Worm (Caenorhabditis elegans) whole organism, mixed stage, embryonic: ENCODE data around the gene R04B5.5.

Experiments used
- M03D4.4 ChIP-seq: sonication (generic microtip); optimal IDR thresholded peaks from 2 replicates; lab custom pipeline; 2017; ENCODE audit warnings: mild to moderate bottlenecking, missing genetic modification characterization, missing compliant biosample characterization
- ceh-43 ChIP-seq: fragments of 200-800 bp; sonication (Bioruptor generic); optimal IDR thresholded peaks from 2 replicates; lab custom pipeline; 2018; ENCODE audit warnings: mild to moderate bottlenecking, missing genetic modification characterization, moderate library complexity, missing compliant biosample characterization
- ceh-83 ChIP-seq: fragments of 200-800 bp; sonication (Bioruptor generic); optimal IDR thresholded peaks from 2 replicates; lab custom pipeline; 2018; ENCODE audit warnings: mild to moderate bottlenecking, missing genetic modification characterization, missing compliant biosample characterization
- ces-1 ChIP-seq: fragments of 150-350 bp; optimal IDR thresholded peaks from 2 replicates; lab custom pipeline; 2014; ENCODE audit warnings: missing biosample characterization, missing genetic modification reagents, missing genetic modification characterization
- cnd-1 ChIP-seq: fragments of 200-800 bp; sonication (Bioruptor generic); optimal IDR thresholded peaks from 2 replicates; lab custom pipeline; 2018; ENCODE audit warnings: mild to moderate bottlenecking, missing genetic modification characterization, missing compliant biosample characterization
- drap-1 ChIP-seq: fragments of 200-800 bp; sonication (Bioruptor generic); optimal IDR thresholded peaks from 3 replicates; lab custom pipeline; 2018; ENCODE audit warnings: mild to moderate bottlenecking, missing genetic modification characterization, missing compliant biosample characterization
- elt-1 ChIP-seq: sonication (generic microtip); optimal IDR thresholded peaks from 2 replicates; lab custom pipeline; 2017; ENCODE audit warnings: missing genetic modification characterization, mild to moderate bottlenecking, missing compliant biosample characterization, antibody characterized with exemption, moderate library complexity, borderline replicate concordance; ENCODE audit not compliant: insufficient read depth
- flh-1 ChIP-seq: fragments of 200-800 bp; sonication (Bioruptor generic); optimal IDR thresholded peaks from 2 replicates; lab custom pipeline; 2018; ENCODE audit warnings: mild to moderate bottlenecking, missing genetic modification characterization, moderate library complexity, missing compliant biosample characterization
- ham-2 ChIP-seq: fragments of 200-800 bp; sonication (Bioruptor generic); optimal IDR thresholded peaks from 2 replicates; lab custom pipeline; 2018; ENCODE audit warnings: mild to moderate bottlenecking, missing genetic modification characterization, missing compliant biosample characterization
- hlh-1 ChIP-seq: fragments of 150-350 bp; optimal IDR thresholded peaks from 2 replicates; lab custom pipeline; 2014; ENCODE audit warnings: missing biosample characterization, missing genetic modification reagents, missing genetic modification characterization
- lin-32 ChIP-seq: fragments of 200-800 bp; sonication (Bioruptor generic); optimal IDR thresholded peaks from 2 replicates; lab custom pipeline; 2018; ENCODE audit warnings: mild to moderate bottlenecking, missing genetic modification characterization, missing compliant biosample characterization
- mab-5 ChIP-seq: fragments of 150-350 bp; optimal IDR thresholded peaks from 2 replicates; lab custom pipeline; 2014; ENCODE audit warnings: missing biosample characterization, missing genetic modification characterization
- mep-1 ChIP-seq: fragments of 150-350 bp; optimal IDR thresholded peaks from 2 replicates; lab custom pipeline; 2017; ENCODE audit warnings: missing biosample characterization, missing genetic modification reagents, missing genetic modification characterization, inconsistent platforms
- mls-2 ChIP-seq: sonication (generic microtip); optimal IDR thresholded peaks from 2 replicates; lab custom pipeline; 2016; ENCODE audit warnings: mild to moderate bottlenecking, missing genetic modification characterization, moderate library complexity, missing compliant biosample characterization
- nhr-12 ChIP-seq: fragments of 150-350 bp; optimal IDR thresholded peaks from 2 replicates; lab custom pipeline; 2014; ENCODE audit warnings: missing biosample characterization, missing genetic modification characterization
- nhr-2 ChIP-seq: fragments of 150-350 bp; optimal IDR thresholded peaks from 2 replicates; lab custom pipeline; 2014; ENCODE audit warnings: missing biosample characterization, missing genetic modification characterization
- nhr-237 ChIP-seq: fragments of 150-350 bp; optimal IDR thresholded peaks from 2 replicates; lab custom pipeline; 2014; ENCODE audit warnings: missing biosample characterization, missing genetic modification characterization
- nhr-28 ChIP-seq: fragments of 150-350 bp; optimal IDR thresholded peaks from 2 replicates; lab custom pipeline; 2014; ENCODE audit warnings: missing biosample characterization, missing genetic modification characterization
- pha-4 ChIP-seq: fragments of 150-350 bp; optimal IDR thresholded peaks from 2 replicates; lab custom pipeline; 2018; ENCODE audit warnings: missing biosample characterization, missing genetic modification reagents, missing genetic modification characterization
- snpc-4 ChIP-seq: fragments of 150-350 bp; optimal IDR thresholded peaks from 2 replicates; lab custom pipeline; 2014; ENCODE audit warnings: missing biosample characterization, missing genetic modification characterization
- sptf-1 ChIP-seq: sonication (generic microtip); optimal IDR thresholded peaks from 2 replicates; lab custom pipeline; 2017; ENCODE audit warnings: mild to moderate bottlenecking, missing genetic modification characterization, moderate library complexity, missing compliant biosample characterization
- tbx-8 ChIP-seq: fragments of 200-800 bp; sonication (Bioruptor generic); optimal IDR thresholded peaks from 2 replicates; lab custom pipeline; 2018; ENCODE audit warnings: mild to moderate bottlenecking, missing genetic modification characterization, moderate library complexity, missing compliant biosample characterization
- unc-120 ChIP-seq: sonication (generic microtip); optimal IDR thresholded peaks from 2 replicates; lab custom pipeline; 2017; ENCODE audit warnings: missing genetic modification characterization, missing compliant biosample characterization; ENCODE audit not compliant: poor library complexity, severe bottlenecking
- unc-39 ChIP-seq: fragments of 150-350 bp; optimal IDR thresholded peaks from 2 replicates; lab custom pipeline; 2014; ENCODE audit warnings: missing biosample characterization, missing genetic modification characterization
- unc-62 ChIP-seq: fragments of 150-350 bp; optimal IDR thresholded peaks from 2 replicates; lab custom pipeline; 2014; ENCODE audit warnings: missing biosample characterization, missing genetic modification reagents, missing genetic modification characterization
- zip-8 ChIP-seq: fragments of 150-350 bp; optimal IDR thresholded peaks from 2 replicates; lab custom pipeline; 2014; ENCODE audit warnings: missing biosample characterization, missing genetic modification characterization

R04B5.5 gene

DNA sequence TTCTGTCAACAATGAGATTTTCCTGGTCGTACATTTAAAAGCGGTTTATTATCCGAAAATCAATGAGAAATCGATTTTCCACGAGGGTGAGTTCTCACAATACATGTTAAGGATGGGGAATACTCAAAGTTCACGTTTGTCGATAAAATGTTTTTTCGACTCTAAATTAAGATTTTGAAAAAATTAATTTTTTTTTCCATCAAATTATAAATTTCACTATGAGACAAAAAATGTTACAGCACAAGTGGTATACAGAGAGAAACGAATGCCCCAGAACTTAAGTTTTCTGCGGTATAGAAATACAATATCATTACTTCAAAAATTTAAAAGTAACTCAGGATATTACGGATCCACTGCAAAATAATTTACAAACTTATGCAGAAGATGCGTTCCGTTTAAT, 9.0 kb upstream of the R04B5.5 start, which contains the start of gene R04B5.1:
R04B5.1 (minus strand) TSS at position 101 of the 400 bp plus-strand sequence.
- TF ChIP-seq ces-1, result no peak
- TF ChIP-seq unc-62 (GFP tag; lab: Kevin White, UChicago), result no peak
- no peak for TF ChIP-seq pha-4 (tag; lab: Kevin White, UChicago)
- TF ChIP-seq nhr-2 (tag; lab: Kevin White, UChicago), result no peak

DNA sequence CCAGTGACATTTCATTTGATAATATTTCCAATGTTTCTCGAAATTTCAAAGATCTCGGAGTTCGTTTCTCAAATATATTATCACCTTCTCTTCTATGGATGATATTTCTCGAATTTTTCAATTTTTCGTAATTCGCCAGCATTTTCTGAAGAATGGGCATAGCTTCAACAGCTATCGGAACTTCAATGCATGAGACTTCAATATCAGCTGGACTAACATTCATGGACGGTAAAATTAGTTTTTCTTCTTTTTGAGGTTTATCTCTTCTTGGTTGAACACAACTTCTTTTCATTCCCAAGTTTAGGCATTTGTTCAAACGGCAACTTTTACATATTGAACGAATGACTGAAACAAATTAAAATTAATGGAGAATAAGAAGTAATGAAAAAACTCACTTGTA, 6.4 kb upstream of the R04B5.5 start:
- TF ChIP-seq lin-32 (GFP tag; lab: Kevin White, UChicago) (no peak), cnd-1 (no peak), ham-2 (GFP tag; lab: Kevin White, UChicago) (no peak), M03D4.4 (tag; lab: Kevin White, UChicago) (no peak)

DNA sequence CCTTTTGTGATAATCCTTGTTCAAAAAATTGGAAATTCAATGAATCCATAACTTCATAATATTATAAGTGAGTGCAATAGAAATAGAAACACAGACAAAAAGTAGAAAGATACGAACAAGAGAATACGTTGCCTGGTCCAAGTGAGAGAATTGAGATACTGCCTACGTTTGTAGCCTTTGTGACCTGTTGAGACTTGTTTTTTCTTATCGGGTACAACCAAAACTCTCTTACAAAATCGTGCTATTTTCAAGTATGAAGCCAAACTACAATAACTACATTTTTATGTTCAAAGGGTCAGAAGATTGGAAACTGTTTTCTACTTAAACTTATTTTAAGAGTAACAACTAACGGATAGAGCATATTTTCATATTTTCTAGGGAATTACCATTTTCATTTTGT, 5.6 kb upstream of the R04B5.5 start, which contains the start of gene nhr-205:
nhr-205 (minus strand) TSS at position 141 of the 400 bp plus-strand sequence.
- TF ChIP-seq nhr-28 (tag; lab: Kevin White, UChicago) (no peak), mab-5 (tag; lab: Kevin White, UChicago) (no peak), lin-32 (GFP tag; lab: Kevin White, UChicago) (no peak), ham-2 (GFP tag; lab: Kevin White, UChicago) (no peak), unc-39 (tag; lab: Kevin White, UChicago) (no peak), ceh-43 (no peak)

DNA sequence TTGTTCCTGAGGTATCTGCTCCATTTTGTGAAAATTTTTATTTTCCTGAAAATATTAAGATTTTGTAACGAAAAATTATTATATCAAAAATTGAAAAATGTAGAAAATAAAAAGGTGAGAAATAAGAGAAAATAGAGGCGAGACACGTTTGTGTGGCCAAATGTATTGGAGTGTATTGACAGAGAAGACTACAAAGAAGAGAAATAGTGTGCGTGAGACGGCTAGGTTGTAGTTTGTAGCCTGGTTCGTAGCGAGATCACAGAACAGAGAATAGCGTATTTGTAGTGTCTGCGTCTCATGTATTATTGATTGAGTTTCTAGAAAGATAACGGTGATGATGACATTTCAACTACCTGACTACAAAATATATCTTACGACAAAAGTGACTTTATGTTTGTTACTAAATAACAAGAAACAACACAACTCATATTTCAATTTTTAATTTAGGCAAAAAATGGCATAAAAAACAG, 3.2 kb upstream of the R04B5.5 start, which contains the start of gene nhr-12:
nhr-12 (minus strand) TSS at position 51 of the 470 bp plus-strand sequence.
- no peak for TF ChIP-seq drap-1 (GFP tag; lab: Kevin White, UChicago)
- TF ChIP-seq tbx-8 (GFP tag; lab: Kevin White, UChicago), result no peak
- peak; percentile 13 for TF ChIP-seq mep-1 (tag; lab: Kevin White, UChicago)
- no peak for TF ChIP-seq nhr-12
- TF ChIP-seq snpc-4 (tag; lab: Kevin White, UChicago), result no peak
- TF ChIP-seq nhr-28 (tag; lab: Kevin White, UChicago), result peak; percentile 50
- TF ChIP-seq flh-1, result no peak
- no peak for TF ChIP-seq cnd-1
- TF ChIP-seq unc-120 (tag; lab: Kevin White, UChicago), result no peak
- TF ChIP-seq ham-2 (GFP tag; lab: Kevin White, UChicago), result no peak
- no peak for TF ChIP-seq M03D4.4 (tag; lab: Kevin White, UChicago)
- TF ChIP-seq zip-8 (tag; lab: Kevin White, UChicago), result no peak
- no peak for TF ChIP-seq sptf-1 (tag; lab: Kevin White, UChicago)
- TF ChIP-seq hlh-1, result no peak
- no peak for TF ChIP-seq nhr-237 (tag; lab: Kevin White, UChicago)

DNA sequence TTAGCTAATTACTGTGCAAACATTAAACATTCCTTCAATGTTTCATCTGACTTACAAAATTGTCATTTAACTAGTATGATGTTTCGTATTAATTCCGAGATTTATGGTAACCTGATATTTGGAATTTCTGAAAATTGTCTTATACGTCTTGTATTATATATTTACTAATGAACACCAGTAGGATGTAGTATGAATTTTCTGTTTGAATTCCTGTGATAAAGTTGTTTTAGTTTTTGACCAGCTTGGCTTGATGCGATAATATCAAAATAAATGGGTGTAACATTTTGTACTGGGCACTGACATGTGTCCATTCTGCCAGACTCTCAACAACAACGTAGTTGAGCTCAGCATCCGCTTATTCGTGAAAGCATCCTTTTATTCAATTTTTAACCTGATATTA, 2.4 kb upstream of the R04B5.5 start, which contains the start of gene R04B5.6:
R04B5.6 (plus strand) TSS at position 301 of the 400 bp plus-strand sequence.
- TF ChIP-seq tbx-8 (GFP tag; lab: Kevin White, UChicago), result no peak
- TF ChIP-seq hlh-1, result peak; percentile 6

DNA sequence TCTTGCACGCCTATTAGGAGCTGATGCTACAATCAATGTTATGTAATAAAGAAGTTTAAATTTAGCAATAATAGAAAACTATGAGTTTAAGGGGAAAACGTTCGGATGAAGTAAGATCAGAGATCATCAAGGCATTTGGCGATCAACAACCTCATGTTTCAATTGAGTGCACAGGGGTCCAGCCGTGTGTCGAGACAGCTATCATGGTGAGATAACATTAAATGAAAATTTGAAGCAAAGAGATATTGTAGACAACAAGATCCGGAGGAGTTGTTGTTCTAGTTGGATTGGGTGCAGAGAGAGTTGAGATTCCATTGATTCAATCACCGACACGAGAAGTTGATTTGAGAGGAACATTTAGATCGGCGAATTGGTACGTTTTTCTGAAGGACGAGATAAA, 1.1 kb upstream of the R04B5.5 start:
- TF ChIP-seq cnd-1, result no peak
- TF ChIP-seq hlh-1, result peak; percentile 52

DNA sequence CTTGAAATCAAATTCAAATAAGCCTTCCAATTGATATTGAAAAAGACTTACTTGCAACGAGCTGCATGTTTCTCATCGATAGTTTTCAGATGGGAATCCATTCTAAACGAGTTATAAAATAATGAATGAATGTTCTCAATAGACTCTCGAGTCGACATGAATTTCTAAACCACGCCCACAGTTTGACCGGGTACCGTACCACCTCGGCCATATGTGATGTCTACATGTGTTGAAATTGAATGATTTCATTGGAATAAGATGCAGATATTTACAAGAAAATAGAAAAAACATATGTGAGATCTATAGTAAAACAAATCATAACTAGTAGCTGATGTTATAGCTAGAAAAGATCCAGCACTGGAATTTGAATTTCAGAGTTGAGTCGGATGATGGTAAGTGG, 3.2 kb downstream of the R04B5.5 start, which contains the start of gene R04B5.7:
R04B5.7 (minus strand) TSS at position 101 of the 400 bp plus-strand sequence.
- TF ChIP-seq mls-2 (tag; lab: Kevin White, UChicago), result no peak
- TF ChIP-seq unc-120 (tag; lab: Kevin White, UChicago), result no peak
- no peak for TF ChIP-seq unc-39 (tag; lab: Kevin White, UChicago)
- no peak for TF ChIP-seq ceh-43
- no peak for TF ChIP-seq flh-1
- TF ChIP-seq M03D4.4 (tag; lab: Kevin White, UChicago), result no peak
- no peak for TF ChIP-seq sptf-1 (tag; lab: Kevin White, UChicago)
- no peak for TF ChIP-seq ceh-83 (GFP tag; lab: Kevin White, UChicago)
- no peak for TF ChIP-seq hlh-1
- TF ChIP-seq elt-1 (tag; lab: Kevin White, UChicago), result no peak
- TF ChIP-seq nhr-12, result no peak
